Worm (Caenorhabditis elegans) whole organism, L4 larva: Measurements from ENCODE around the gene W09D6.4.
A peak's percentile ranks its signal among the peaks of the same experiment; 100 is the strongest.

ENCODE experiments used
- D1046.2 ChIP-seq: fragments of 200-800 bp; sonication (Bioruptor generic); IDR thresholded peaks from 2 replicates; pipeline ENCODE4 v1.3.6; 2022; ENCODE audit warnings: missing genetic modification characterization, missing compliant biosample characterization
- T26A8.4 ChIP-seq: fragments of 200-800 bp; sonication (Bioruptor generic); IDR thresholded peaks from 2 replicates; pipeline ENCODE4 v1.3.6; 2022; ENCODE audit warnings: missing genetic modification characterization, missing compliant biosample characterization
- Y105C5A.15 ChIP-seq: fragments of 200-800 bp; sonication (Bioruptor generic); IDR thresholded peaks from 2 replicates; pipeline ENCODE4 v1.3.6; 2022; ENCODE audit warnings: missing genetic modification characterization, missing compliant biosample characterization
- Y5F2A.4 ChIP-seq: fragments of 200-800 bp; sonication (Bioruptor generic); optimal IDR thresholded peaks from 2 replicates; lab custom pipeline; 2018; ENCODE audit warnings: mild to moderate bottlenecking, missing genetic modification characterization, missing compliant biosample characterization
- ZK546.5 ChIP-seq, 2 experiments: sonication (generic microtip); optimal IDR thresholded peaks; 2 replicates each; lab custom pipeline; 2017; ENCODE audit warnings: missing biosample characterization in 2 of 2, missing genetic modification characterization in 2 of 2
- aha-1 ChIP-seq: fragments of 150-350 bp; peaks from one replicate; lab custom pipeline; 2014; ENCODE audit warnings: missing biosample characterization, missing genetic modification characterization
- aly-2 ChIP-seq: sonication (generic microtip); optimal IDR thresholded peaks from 2 replicates; lab custom pipeline; 2018; ENCODE audit warnings: missing biosample characterization, missing genetic modification characterization
- ceh-20 ChIP-seq: fragments of 200-800 bp; sonication (Bioruptor generic); IDR thresholded peaks from 2 replicates; pipeline ENCODE4 v1.3.6; 2022; ENCODE audit warnings: missing genetic modification reagents, missing genetic modification characterization, missing compliant biosample characterization
- ceh-28 ChIP-seq: fragments of 150-350 bp; optimal IDR thresholded peaks from 2 replicates; lab custom pipeline; 2014; ENCODE audit warnings: missing biosample characterization, missing genetic modification reagents, missing genetic modification characterization
- ceh-32 ChIP-seq: sonication (generic microtip); optimal IDR thresholded peaks from 2 replicates; lab custom pipeline; 2016; ENCODE audit warnings: mild to moderate bottlenecking, missing genetic modification characterization, missing compliant biosample characterization; ENCODE audit not compliant: poor library complexity
- ceh-62 ChIP-seq: sonication (generic microtip); optimal IDR thresholded peaks from 2 replicates; lab custom pipeline; 2017; ENCODE audit warnings: missing biosample characterization, missing genetic modification characterization
- daf-8 ChIP-seq: fragments of 200-800 bp; sonication (Bioruptor generic); IDR thresholded peaks from 2 replicates; pipeline ENCODE4 v1.3.6; 2022; ENCODE audit warnings: missing genetic modification characterization, missing compliant biosample characterization
- dmd-9 ChIP-seq: fragments of 200-800 bp; sonication (Bioruptor generic); IDR thresholded peaks from 2 replicates; pipeline ENCODE4 v1.3.6; 2022; ENCODE audit warnings: missing genetic modification reagents, missing genetic modification characterization, missing compliant biosample characterization
- dve-1 ChIP-seq: sonication (generic microtip); optimal IDR thresholded peaks from 2 replicates; lab custom pipeline; 2017; ENCODE audit warnings: antibody characterized with exemption, mild to moderate bottlenecking, missing genetic modification characterization, missing compliant biosample characterization; ENCODE audit not compliant: insufficient read depth
- fkh-10 ChIP-seq: fragments of 150-350 bp; optimal IDR thresholded peaks from 2 replicates; lab custom pipeline; 2014; ENCODE audit warnings: missing biosample characterization, missing genetic modification reagents, missing genetic modification characterization
- hif-1 ChIP-seq, 2 experiments: sonication (generic microtip); optimal IDR thresholded peaks; 2 replicates each; lab custom pipeline; 2016 to 2017; ENCODE audit warnings: missing compliant biosample characterization in 2 of 2, missing genetic modification characterization in 2 of 2, missing genetic modification reagents in 2 of 2, missing genotype in 2 of 2, mild to moderate bottlenecking in 1 of 2
- hlh-11 ChIP-seq: fragments of 200-800 bp; sonication (Bioruptor generic); optimal IDR thresholded peaks from 2 replicates; lab custom pipeline; 2018; ENCODE audit warnings: mild to moderate bottlenecking, missing genetic modification characterization, missing compliant biosample characterization
- hmg-1.1 ChIP-seq: fragments of 200-800 bp; sonication (Bioruptor generic); IDR thresholded peaks from 2 replicates; pipeline ENCODE4 v1.3.6; 2022; ENCODE audit warnings: missing genetic modification reagents, missing genetic modification characterization, missing compliant biosample characterization
- jun-1 ChIP-seq: fragments of 150-350 bp; optimal IDR thresholded peaks from 2 replicates; lab custom pipeline; 2014; ENCODE audit warnings: missing biosample characterization, missing genetic modification reagents, missing genetic modification characterization
- lim-7 ChIP-seq: fragments of 200-800 bp; sonication (Bioruptor generic); IDR thresholded peaks from 2 replicates; pipeline ENCODE4 v1.3.6; 2022; ENCODE audit warnings: missing genetic modification characterization, missing compliant biosample characterization
- lin-1 ChIP-seq: fragments of 200-800 bp; sonication (Bioruptor generic); IDR thresholded peaks from 2 replicates; pipeline ENCODE4 v1.3.6; 2022; ENCODE audit warnings: missing genetic modification reagents, missing genetic modification characterization, missing compliant biosample characterization
- lin-15B ChIP-seq: fragments of 150-350 bp; sonication (generic microtip); optimal IDR thresholded peaks from 3 replicates; lab custom pipeline; 2014; ENCODE audit warnings: missing biosample characterization, missing genetic modification characterization
- lsy-2 ChIP-seq, 2 experiments: fragments of 150-350 bp in 1 of 2; sonication (generic microtip) in 1 of 2; optimal IDR thresholded peaks; 2 replicates each; lab custom pipeline; 2014 to 2017; ENCODE audit warnings: missing biosample characterization in 2 of 2, missing genetic modification characterization in 2 of 2
- mdl-1 ChIP-seq, 2 experiments: fragments of 150-350 bp in 1 of 2; sonication (generic microtip) in 1 of 2; optimal IDR thresholded peaks; 2 replicates each; lab custom pipeline; 2014 to 2017; ENCODE audit warnings: missing biosample characterization in 2 of 2, missing genetic modification characterization in 2 of 2
- mdt-29 ChIP-seq: fragments of 200-800 bp; sonication (Bioruptor generic); IDR thresholded peaks from 2 replicates; pipeline ENCODE4 v1.3.6; 2022; ENCODE audit warnings: missing genetic modification reagents, missing genetic modification characterization, missing compliant biosample characterization
- mep-1 ChIP-seq: fragments of 150-350 bp; sonication (generic microtip); optimal IDR thresholded peaks from 3 replicates; lab custom pipeline; 2014; ENCODE audit warnings: missing biosample characterization, missing genetic modification characterization
- nhr-10 ChIP-seq: fragments of 150-350 bp; optimal IDR thresholded peaks from 2 replicates; lab custom pipeline; 2014; ENCODE audit warnings: missing biosample characterization, missing genetic modification characterization
- nhr-28 ChIP-seq: fragments of 150-350 bp; optimal IDR thresholded peaks from 2 replicates; lab custom pipeline; 2014; ENCODE audit warnings: missing biosample characterization, missing genetic modification characterization
- nhr-41 ChIP-seq: fragments of 200-800 bp; sonication (Bioruptor generic); IDR thresholded peaks from 2 replicates; pipeline ENCODE4 v1.3.6; 2022; ENCODE audit warnings: missing genetic modification reagents, missing genetic modification characterization, missing compliant biosample characterization
- nhr-42 ChIP-seq: fragments of 200-800 bp; sonication (Bioruptor generic); IDR thresholded peaks from 2 replicates; pipeline ENCODE4 v1.3.6; 2022; ENCODE audit warnings: missing genetic modification characterization, missing compliant biosample characterization
- nhr-48 ChIP-seq: sonication (generic microtip); optimal IDR thresholded peaks from 2 replicates; lab custom pipeline; 2016; ENCODE audit warnings: mild to moderate bottlenecking, missing genetic modification characterization, missing compliant biosample characterization
- nhr-6 ChIP-seq: fragments of 150-350 bp; optimal IDR thresholded peaks from 2 replicates; lab custom pipeline; 2014; ENCODE audit warnings: missing biosample characterization, missing genetic modification characterization
- nhr-77 ChIP-seq: fragments of 150-350 bp; optimal IDR thresholded peaks from 2 replicates; lab custom pipeline; 2014; ENCODE audit warnings: missing biosample characterization, missing genetic modification characterization
- pha-4 ChIP-seq, 2 experiments: fragments of 150-350 bp in 1 of 2; fragments of 200-800 bp in 1 of 2; sonication (Bioruptor generic) in 1 of 2; IDR thresholded peaks in 1 of 2; optimal IDR thresholded peaks in 1 of 2; 2 replicates each; pipeline versions ENCODE4 v1.3.6 to Lab custom; 2014 to 2022; ENCODE audit warnings: missing genetic modification characterization in 2 of 2, missing genetic modification reagents in 2 of 2, missing biosample characterization in 1 of 2, missing compliant biosample characterization in 1 of 2
- rbr-2 ChIP-seq: sonication (generic microtip); optimal IDR thresholded peaks from 2 replicates; lab custom pipeline; 2016; ENCODE audit warnings: missing genotype, missing genetic modification characterization, missing compliant biosample characterization
- skn-1 ChIP-seq: fragments of 150-350 bp; optimal IDR thresholded peaks from 2 replicates; lab custom pipeline; 2014; ENCODE audit warnings: missing biosample characterization, missing genetic modification characterization
- snpc-1.2 ChIP-seq: fragments of 200-800 bp; sonication (Bioruptor generic); IDR thresholded peaks from 2 replicates; pipeline ENCODE4 v1.3.6; 2022; ENCODE audit warnings: missing genetic modification reagents, missing genetic modification characterization, missing compliant biosample characterization
- spr-1 ChIP-seq: sonication (generic microtip); optimal IDR thresholded peaks from 2 replicates; lab custom pipeline; 2016; ENCODE audit warnings: mild to moderate bottlenecking, missing genetic modification characterization, missing compliant biosample characterization
- unc-130 ChIP-seq: sonication (generic microtip); optimal IDR thresholded peaks from 2 replicates; lab custom pipeline; 2016; ENCODE audit warnings: missing genetic modification reagents, missing genetic modification characterization, missing compliant biosample characterization
- unc-62 ChIP-seq, 3 experiments: fragments of 150-350 bp in 1 of 3; sonication (generic microtip); optimal IDR thresholded peaks in 2 of 3; peaks in 1 of 3; 1 replicate in 1 of 3; 2 replicates in 2 of 3; lab custom pipeline; 2014 to 2017; ENCODE audit warnings: missing biosample characterization in 3 of 3, missing genetic modification characterization in 3 of 3, missing genetic modification reagents in 3 of 3, missing genotype in 1 of 3
- vab-7 ChIP-seq: fragments of 200-800 bp; sonication (Bioruptor generic); IDR thresholded peaks from 2 replicates; pipeline ENCODE4 v1.3.6; 2022; ENCODE audit warnings: missing genetic modification reagents, missing genetic modification characterization, missing compliant biosample characterization
- zag-1 ChIP-seq: fragments of 150-350 bp; optimal IDR thresholded peaks from 2 replicates; lab custom pipeline; 2014; ENCODE audit warnings: missing biosample characterization, missing genetic modification characterization
- zfp-2 ChIP-seq: sonication (generic microtip); optimal IDR thresholded peaks from 2 replicates; lab custom pipeline; 2016; ENCODE audit warnings: mild to moderate bottlenecking, missing genetic modification characterization, missing compliant biosample characterization
- zfp-3 ChIP-seq: fragments of 200-800 bp; sonication (Bioruptor generic); conservative IDR thresholded peaks from 2 replicates; pipeline ENCODE4 v1.3.6; 2022; ENCODE audit warnings: missing genetic modification reagents, missing genetic modification characterization, missing compliant biosample characterization
- ztf-7 ChIP-seq: fragments of 150-350 bp; optimal IDR thresholded peaks from 2 replicates; lab custom pipeline; 2014; ENCODE audit warnings: missing biosample characterization, missing genetic modification characterization

The W09D6.4 gene

DNA sequence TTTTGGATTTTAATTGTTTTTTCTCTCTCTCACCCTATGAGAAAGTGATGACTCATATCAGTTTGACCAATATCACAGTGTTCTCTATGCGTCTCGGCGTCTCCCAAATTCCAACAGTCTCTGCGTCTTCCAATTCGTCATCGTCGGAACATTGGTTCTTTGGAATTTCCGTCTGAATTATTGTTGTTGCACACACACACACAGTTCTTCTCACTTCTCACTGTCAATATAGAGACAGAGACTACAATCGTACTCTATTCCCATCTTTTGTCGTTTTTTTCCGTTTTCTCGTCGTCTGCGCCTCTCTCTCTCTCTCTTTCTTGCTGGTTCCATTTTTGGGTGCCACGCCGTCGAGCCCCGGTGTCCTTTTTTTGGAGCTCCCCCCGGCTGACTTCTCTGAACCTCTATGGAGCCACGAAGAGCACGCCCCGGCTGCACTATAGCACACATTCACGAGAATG is 28.9 kb upstream of the W09D6.4 start (continued):
- no peak for TF ChIP-seq zfp-3
- no peak for TF ChIP-seq mdt-29 (GFP tag; lab: Robert Waterston, UW)
- TF ChIP-seq daf-8 = no peak
- TF ChIP-seq rbr-2 = peak; percentile 20
- no peak for TF ChIP-seq nhr-41 (GFP tag; lab: Robert Waterston, UW)
- TF ChIP-seq ZK546.5 (tag; optimal IDR thresholded peaks at IDR 0.05; lab: Kevin White, UChicago) = no peak
- no peak for TF ChIP-seq nhr-42
- peak in 1 of 2 experiments; percentile 15 for TF ChIP-seq lsy-2 (tag; optimal IDR thresholded peaks at IDR 0.05; lab: Kevin White, UChicago)
- TF ChIP-seq hlh-11 = peak; percentile 73
- peak; percentile 96 for TF ChIP-seq nhr-28 (tag; lab: Kevin White, UChicago)
- peak in 1 of 2 experiments; percentile 78 for TF ChIP-seq unc-62 (GFP tag; optimal IDR thresholded peaks at IDR 0.05 in 1 of 2; lab: Kevin White, UChicago)
- no peak for TF ChIP-seq unc-62 (tag; optimal IDR thresholded peaks at IDR 0.05; lab: Kevin White, UChicago)
- TF ChIP-seq unc-130 (GFP tag; lab: Kevin White, UChicago) = no peak
- no peak for TF ChIP-seq dmd-9 (GFP tag; lab: Robert Waterston, UW)
- no peak for TF ChIP-seq nhr-6 (tag; lab: Kevin White, UChicago)
- peak in 1 of 2 experiments; percentile 19 for TF ChIP-seq hif-1 (tag; optimal IDR thresholded peaks at IDR 0.05; lab: Kevin White, UChicago)
- TF ChIP-seq pha-4 (GFP tag; IDR thresholded peaks at IDR 0.05; lab: Robert Waterston, UW) = 0 out of 2 replicates have a peak, but pooled peaks have one; percentile 23
- peak; percentile 50 for TF ChIP-seq pha-4 (tag; optimal IDR thresholded peaks at IDR 0.05; lab: Kevin White, UChicago)
- TF ChIP-seq T26A8.4 = no peak
- no peak for TF ChIP-seq Y5F2A.4 (GFP tag; lab: Kevin White, UChicago)
- peak; percentile 55 for TF ChIP-seq nhr-77 (tag; lab: Kevin White, UChicago)
- TF ChIP-seq ceh-20 (GFP tag; lab: Robert Waterston, UW) = no peak
- peak; percentile 80 for TF ChIP-seq dve-1
- peak; percentile 63 for TF ChIP-seq jun-1 (tag; lab: Kevin White, UChicago)
- TF ChIP-seq mdl-1 (tag; optimal IDR thresholded peaks at IDR 0.05; lab: Kevin White, UChicago) = peak; percentile 11 to 67
- TF ChIP-seq aly-2 (tag; lab: Kevin White, UChicago) = no peak
- TF ChIP-seq ztf-7 (tag; lab: Kevin White, UChicago) = no peak
- TF ChIP-seq ceh-62 (tag; lab: Kevin White, UChicago) = no peak
- TF ChIP-seq lin-15B = no peak
- TF ChIP-seq nhr-10 (tag; lab: Kevin White, UChicago) = no peak

DNA sequence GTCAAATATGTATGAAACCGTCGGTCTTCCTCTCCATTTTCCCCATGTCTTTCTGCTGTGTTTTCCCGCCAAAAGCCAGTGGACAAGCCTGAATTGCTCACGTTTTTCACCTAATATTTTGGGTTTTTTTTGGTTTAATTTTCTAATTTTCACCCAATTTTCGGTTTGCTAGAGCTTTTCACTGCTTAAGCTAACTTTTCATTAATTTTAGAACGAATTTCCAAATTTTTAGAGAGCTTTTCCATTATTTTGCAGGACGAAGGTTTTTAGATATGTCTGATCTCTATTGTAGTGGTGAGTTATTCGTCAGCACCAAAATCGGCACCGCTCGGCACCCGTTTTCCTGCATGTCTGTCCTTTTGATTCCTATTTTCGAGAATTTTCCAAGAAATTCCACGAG is 25.9 kb upstream of the W09D6.4 start:
- peak; percentile 91 for TF ChIP-seq aha-1 (tag; lab: Kevin White, UChicago)
- TF ChIP-seq pha-4 (GFP tag; IDR thresholded peaks at IDR 0.05; lab: Robert Waterston, UW) = no peak
- no peak for TF ChIP-seq pha-4 (tag; optimal IDR thresholded peaks at IDR 0.05; lab: Kevin White, UChicago)

DNA sequence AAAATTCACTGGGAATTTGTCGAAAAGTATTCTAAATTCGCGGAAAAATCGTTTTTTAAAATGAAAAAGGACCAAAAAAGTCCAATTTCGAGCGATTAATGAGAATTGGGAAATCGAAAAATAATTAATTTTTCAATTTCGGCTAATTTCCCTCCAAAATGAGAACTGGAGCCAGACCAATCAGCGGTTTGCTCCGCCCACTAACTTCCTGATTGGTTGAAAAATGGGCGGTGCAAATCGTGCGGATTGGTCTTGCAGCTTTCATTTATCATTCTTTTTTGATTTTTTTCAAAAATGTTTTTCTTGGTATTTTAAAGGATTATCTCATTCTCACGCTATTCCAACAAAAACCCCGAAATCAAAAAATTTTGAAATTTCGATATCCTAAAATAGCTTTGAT is 25.5 kb upstream of the W09D6.4 start:
- TF ChIP-seq lsy-2 (tag; optimal IDR thresholded peaks at IDR 0.05; lab: Kevin White, UChicago) (no peak), zag-1 (tag; lab: Kevin White, UChicago) (no peak), vab-7 (no peak)

DNA sequence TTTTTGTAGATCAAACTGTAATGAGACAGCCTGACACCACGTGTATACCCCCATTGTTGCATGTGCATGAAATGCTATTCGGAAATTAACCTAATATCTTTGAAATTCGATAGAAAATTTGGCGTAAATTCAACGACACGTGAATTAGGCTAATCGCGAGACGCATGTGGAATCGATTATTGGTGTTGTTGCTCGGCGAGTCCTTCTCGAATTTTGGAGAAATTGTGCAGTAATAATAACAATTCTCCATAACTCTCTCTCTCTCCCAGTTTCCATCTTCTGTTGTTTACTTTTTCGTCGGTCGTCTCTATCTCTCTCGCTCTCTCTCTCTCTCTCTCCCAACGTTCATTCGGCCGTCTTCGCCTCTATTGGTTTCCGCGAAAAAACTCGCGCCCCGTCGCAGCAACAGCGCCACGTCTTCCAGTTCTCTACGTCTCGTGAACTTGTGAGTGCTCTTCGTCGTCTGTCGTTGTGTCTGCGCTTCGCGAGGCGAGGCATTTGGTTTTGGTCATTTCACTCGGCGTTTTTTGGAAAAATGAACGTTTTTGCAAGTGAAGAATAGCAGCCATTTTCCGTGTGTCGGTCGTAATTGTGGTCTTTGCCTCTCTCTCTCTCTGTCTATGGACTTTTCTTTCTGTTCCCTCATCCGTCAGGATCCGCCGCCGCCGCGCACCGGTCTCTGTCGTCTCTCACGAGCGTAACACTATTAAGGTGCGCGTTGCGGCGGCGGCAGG is 24.8 kb upstream of the W09D6.4 start:
- TF ChIP-seq rbr-2 (peak; percentile 82), mep-1 (peak; percentile 73), Y105C5A.15 (no peak), spr-1 (tag; lab: Kevin White, UChicago) (peak; percentile 64), lin-1 (GFP tag; lab: Robert Waterston, UW) (no peak), nhr-48 (tag; lab: Kevin White, UChicago) (peak; percentile 55), snpc-1.2 (GFP tag; lab: Robert Waterston, UW) (no peak), ceh-28 (tag; lab: Kevin White, UChicago) (no peak), fkh-10 (GFP tag; lab: Kevin White, UChicago) (peak; percentile 74), ceh-32 (peak; percentile 19), hmg-1.1 (GFP tag; lab: Robert Waterston, UW) (peak; percentile 85), D1046.2 (GFP tag; lab: Robert Waterston, UW) (no peak), zfp-2 (tag; lab: Kevin White, UChicago) (no peak), T26A8.4 (peak; percentile 55), pha-4 (GFP tag; IDR thresholded peaks at IDR 0.05; lab: Robert Waterston, UW) (peak; percentile 23; the same call in 1 of the 2 replicates), pha-4 (tag; optimal IDR thresholded peaks at IDR 0.05; lab: Kevin White, UChicago) (peak; percentile 9), skn-1 (no peak), lim-7 (GFP tag; lab: Robert Waterston, UW) (no peak)
